Fruit fly (Drosophila melanogaster): ENCODE measurements around the gene CG43739.

Gene CG43739

DNA sequence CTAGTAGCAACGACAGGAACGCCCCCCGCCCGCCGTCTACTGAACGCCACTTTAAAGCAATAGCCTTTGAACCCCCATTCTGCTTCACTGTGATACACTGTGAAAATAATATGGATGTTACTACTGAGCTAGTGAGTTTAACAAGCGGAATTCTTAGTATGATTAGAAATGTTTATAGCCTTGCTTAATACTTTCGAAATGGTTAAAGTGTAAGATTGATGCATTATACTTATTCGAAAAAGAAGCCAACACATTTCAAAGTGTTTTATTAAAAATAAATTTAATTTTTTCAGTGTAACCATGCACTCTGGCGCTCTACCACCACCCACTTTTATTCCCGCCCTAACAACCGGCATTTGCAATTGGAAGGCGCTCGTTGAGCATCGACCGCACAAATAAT lies 25.6 kb upstream of the CG43739 start (continued):
- TF ChIP-seq CG6765 (GFP tag; optimal IDR thresholded peaks at IDR 0.05): no peak
- TF ChIP-seq z (GFP tag; IDR thresholded peaks at IDR 0.05): no peak
- no peak for TF ChIP-seq CrebB (tag; optimal IDR thresholded peaks at IDR 0.05)
- TF ChIP-seq run (tag; optimal IDR thresholded peaks at IDR 0.05): no peak
- TF ChIP-seq CG7987 (GFP tag; optimal IDR thresholded peaks at IDR 0.05): no peak
- no peak for TF ChIP-seq CG9215 (GFP tag; IDR thresholded peaks at IDR 0.05)
- no peak for TF ChIP-seq CG13287 (GFP tag; IDR thresholded peaks at IDR 0.05; ENCODE audit: partially characterized antibody)
- no peak for TF ChIP-seq Eip74EF (GFP tag; optimal IDR thresholded peaks at IDR 0.05)
- TF ChIP-seq CG13775 (GFP tag; optimal IDR thresholded peaks at IDR 0.05): no peak
- peak; percentile 42 for TF ChIP-seq CG1603 (tag; optimal IDR thresholded peaks at IDR 0.05)
- TF ChIP-seq ap (GFP tag; IDR thresholded peaks at IDR 0.05): peak; percentile 37; the same call in 1 of the 2 replicates
- peak; percentile 57 for TF ChIP-seq dmrt11E (tag; optimal IDR thresholded peaks at IDR 0.05)
- TF ChIP-seq tup (GFP tag; optimal IDR thresholded peaks at IDR 0.05): no peak
- TF ChIP-seq Pdp1 (GFP tag; optimal IDR thresholded peaks at IDR 0.05): no peak
- TF ChIP-seq slbo (GFP tag; IDR thresholded peaks at IDR 0.05): peak; percentile 43; the same call in 1 of the 2 replicates
- no peak for TF ChIP-seq CG11085 (GFP tag; IDR thresholded peaks at IDR 0.05)
- TF ChIP-seq CG15514 (GFP tag; optimal IDR thresholded peaks at IDR 0.05): no peak
- TF ChIP-seq crp (GFP tag; optimal IDR thresholded peaks at IDR 0.05): no peak
- TF ChIP-seq CG12769 (tag; optimal IDR thresholded peaks at IDR 0.05): no peak
- TF ChIP-seq Kr (GFP tag; optimal IDR thresholded peaks at IDR 0.05): no peak
- TF ChIP-seq CG1602 (GFP tag; optimal IDR thresholded peaks at IDR 0.05): peak; percentile 9
- TF ChIP-seq Hr3 (GFP tag; optimal IDR thresholded peaks at IDR 0.05): peak; percentile 29
- no peak for TF ChIP-seq fd3F (GFP tag; optimal IDR thresholded peaks at IDR 0.05)
- TF ChIP-seq sisA (GFP tag; IDR thresholded peaks at IDR 0.05): 0 out of 2 replicates have a peak, but pooled peaks have one; percentile 26
- no peak for TF ChIP-seq Bgb (GFP tag; IDR thresholded peaks at IDR 0.05; ENCODE audit: partially characterized antibody)
- TF ChIP-seq CG2202 (tag; optimal IDR thresholded peaks at IDR 0.05): no peak
- TF ChIP-seq amos (GFP tag; IDR thresholded peaks at IDR 0.05; ENCODE audit: partially characterized antibody): no peak
- TF ChIP-seq odd (GFP tag; optimal IDR thresholded peaks at IDR 0.05): no peak
- TF ChIP-seq NC2α (GFP tag; optimal IDR thresholded peaks at IDR 0.05): no peak
- no peak for TF ChIP-seq vnd (GFP tag; IDR thresholded peaks at IDR 0.05; ENCODE audit: partially characterized antibody)
- TF ChIP-seq CG8478 (optimal IDR thresholded peaks at IDR 0.05): no peak
- TF ChIP-seq dysf (GFP tag; IDR thresholded peaks at IDR 0.05): peak; percentile 44; the same call in 1 of the 3 replicates
- TF ChIP-seq Aef1 (GFP tag; IDR thresholded peaks at IDR 0.05): no peak
- TF ChIP-seq insv (GFP tag; optimal IDR thresholded peaks at IDR 0.05): no peak
- no peak for TF ChIP-seq Hr39 (optimal IDR thresholded peaks at IDR 0.05)
- TF ChIP-seq Dip2 (GFP tag; IDR thresholded peaks at IDR 0.05): no peak
- no peak for TF ChIP-seq chinmo (GFP tag; IDR thresholded peaks at IDR 0.05; ENCODE audit: partially characterized antibody)
- peak; percentile 42 for TF ChIP-seq CG14710 (tag; optimal IDR thresholded peaks at IDR 0.05)
- no peak for TF ChIP-seq peb (GFP tag; IDR thresholded peaks at IDR 0.05)
- TF ChIP-seq nerfin-1 (tag; optimal IDR thresholded peaks at IDR 0.05): peak; percentile 32
- TF ChIP-seq CG32772 (GFP tag; IDR thresholded peaks at IDR 0.05): no peak
- TF ChIP-seq ranshi (GFP tag; IDR thresholded peaks at IDR 0.05): no peak
- TF ChIP-seq CG3726 (GFP tag; IDR thresholded peaks at IDR 0.05): no peak
- TF ChIP-seq otp (GFP tag; IDR thresholded peaks at IDR 0.05): no peak
- TF ChIP-seq gcm2 (GFP tag; optimal IDR thresholded peaks at IDR 0.05): no peak
- no peak for TF ChIP-seq pfk (GFP tag; optimal IDR thresholded peaks at IDR 0.05)
- TF ChIP-seq CG1832 (GFP tag; optimal IDR thresholded peaks at IDR 0.05): no peak
- TF ChIP-seq CG1529 (GFP tag; optimal IDR thresholded peaks at IDR 0.05): peak; percentile 28
- TF ChIP-seq CG18011 (GFP tag; optimal IDR thresholded peaks at IDR 0.05): no peak
- TF ChIP-seq Max (GFP tag; optimal IDR thresholded peaks at IDR 0.05): no peak
- no peak for TF ChIP-seq CG1792 (GFP tag; optimal IDR thresholded peaks at IDR 0.05)
